Worm (Caenorhabditis elegans): Measurements from ENCODE around the gene C50F4.12.

C50F4.12 gene

DNA sequence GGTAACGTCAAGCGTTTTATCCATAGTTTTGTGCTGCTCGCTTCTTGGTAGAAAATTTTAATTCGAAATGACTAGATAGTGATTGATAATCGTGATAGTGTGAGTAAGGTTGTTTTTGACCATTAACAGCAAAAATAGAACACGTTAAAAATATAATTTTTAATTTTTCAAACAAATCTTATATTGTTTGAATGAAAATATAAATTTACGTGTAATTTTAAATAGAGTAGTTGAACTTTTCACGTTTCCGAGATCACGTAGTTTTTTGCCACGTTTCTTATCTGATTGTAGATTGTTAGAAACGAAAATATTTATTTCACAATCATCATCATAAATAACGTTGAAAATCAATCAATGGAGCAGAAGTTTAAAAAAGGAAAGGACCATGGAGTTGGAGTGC is 8.1 kb downstream of the C50F4.12 start, which contains the start of the genes C50F4.10 and pfk-1.2:
Gene C50F4.10, minus strand, starts transcription at position 101 of the 400 bp plus-strand sequence.
Gene pfk-1.2, plus strand, starts transcription at position 325 of the 400 bp plus-strand sequence.
- TF ChIP-seq unc-130 (tag; optimal IDR thresholded peaks at IDR 0.05) (no peak), pag-3 (tag; optimal IDR thresholded peaks at IDR 0.05; ENCODE audit: borderline replicate concordance, insufficient read depth) (no peak), skn-1 (tag; optimal IDR thresholded peaks at IDR 0.05) (no peak), lin-14 (GFP tag; optimal IDR thresholded peaks at IDR 0.05) (no peak), ceh-88 (GFP tag; IDR thresholded peaks at IDR 0.05) (no peak), pqm-1 (tag; optimal IDR thresholded peaks at IDR 0.05) (no peak), elt-3 (tag; optimal IDR thresholded peaks at IDR 0.05) (no peak), elt-2 (tag; optimal IDR thresholded peaks at IDR 0.05) (no peak), efl-3 (GFP tag; optimal IDR thresholded peaks at IDR 0.05) (no peak), aha-1 (tag; optimal IDR thresholded peaks at IDR 0.05) (no peak), isw-1 (GFP tag; IDR thresholded peaks at IDR 0.05) (no peak)

DNA sequence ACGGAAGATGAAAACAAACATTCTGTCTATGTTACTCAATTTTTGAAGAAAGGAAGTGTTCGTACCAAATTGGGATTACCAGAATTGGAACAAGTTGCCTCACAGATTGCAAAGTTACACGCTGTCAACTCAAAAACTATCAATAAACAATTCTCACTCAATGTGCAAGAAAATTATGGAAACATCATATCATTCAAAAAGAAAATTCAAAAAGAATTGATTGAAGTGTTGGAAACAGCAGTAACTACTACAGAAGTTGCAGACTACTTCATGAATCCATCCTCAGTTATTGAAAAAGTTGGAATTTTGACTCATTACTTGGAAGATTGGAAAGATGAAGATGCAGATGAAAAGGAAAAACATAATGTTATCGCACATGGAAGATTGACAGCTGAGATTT is 11.6 kb downstream of the C50F4.12 start:
- no peak for TF ChIP-seq mep-1 (tag; optimal IDR thresholded peaks at IDR 0.05)

DNA sequence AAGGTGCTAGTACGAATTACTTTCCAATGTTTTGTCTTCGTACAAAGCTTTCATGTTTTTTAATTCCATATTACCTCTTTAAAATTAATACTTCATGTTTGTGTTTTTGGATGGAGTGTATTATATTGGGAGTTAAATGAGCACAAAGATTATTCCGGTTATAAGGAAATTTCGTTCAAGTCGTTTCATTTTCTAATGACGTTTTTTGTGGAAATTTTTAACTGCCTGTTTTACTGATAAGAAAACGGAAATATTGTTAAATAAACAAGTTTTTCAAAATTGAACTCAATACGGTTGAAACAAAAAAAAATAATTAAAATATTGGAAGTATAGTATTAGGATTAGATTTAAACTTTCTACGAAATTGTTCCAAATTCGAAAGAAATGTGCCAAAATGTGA is 12.2 kb downstream of the C50F4.12 start:
- no peak for TF ChIP-seq snu-23 (GFP tag; optimal IDR thresholded peaks at IDR 0.05)
- no peak for TF ChIP-seq rnt-1 (tag; optimal IDR thresholded peaks at IDR 0.05)
- TF ChIP-seq blmp-1 (tag; optimal IDR thresholded peaks at IDR 0.05), result no peak
- TF ChIP-seq sptf-1 (tag; optimal IDR thresholded peaks at IDR 0.05), result no peak
- TF ChIP-seq ceh-90 (tag; optimal IDR thresholded peaks at IDR 0.05), result no peak
- TF ChIP-seq xbp-1 (tag; optimal IDR thresholded peaks at IDR 0.05), result no peak
- no peak for TF ChIP-seq hpl-2 (GFP tag; optimal IDR thresholded peaks at IDR 0.05)
- no peak for TF ChIP-seq ceh-8 (GFP tag; optimal IDR thresholded peaks at IDR 0.05)
- TF ChIP-seq nhr-76 (tag; optimal IDR thresholded peaks at IDR 0.05), result no peak
- no peak for TF ChIP-seq C04F5.9 (tag; optimal IDR thresholded peaks at IDR 0.05)
- TF ChIP-seq aha-1 (tag; optimal IDR thresholded peaks at IDR 0.05), result no peak
- no peak for TF ChIP-seq F16B12.6 (tag; optimal IDR thresholded peaks at IDR 0.05)
- TF ChIP-seq dpl-1 (GFP tag; optimal IDR thresholded peaks at IDR 0.05), result no peak
- no peak for TF ChIP-seq unc-30 (tag; optimal IDR thresholded peaks at IDR 0.05)
- TF ChIP-seq unc-98 (GFP tag; IDR thresholded peaks at IDR 0.05), result no peak
- no peak for TF ChIP-seq hlh-17 (GFP tag; optimal IDR thresholded peaks at IDR 0.05; ENCODE audit: borderline replicate concordance)
- no peak for TF ChIP-seq zag-1 (tag; optimal IDR thresholded peaks at IDR 0.05)
- no peak for TF ChIP-seq ceh-82 (tag; optimal IDR thresholded peaks at IDR 0.05)
- no peak for TF ChIP-seq efl-1 (optimal IDR thresholded peaks at IDR 0.05)
- TF ChIP-seq efl-1 (GFP tag; optimal IDR thresholded peaks at IDR 0.05 in 1 of 2), result no peak
- TF ChIP-seq elt-3 (tag; optimal IDR thresholded peaks at IDR 0.05), result no peak

DNA sequence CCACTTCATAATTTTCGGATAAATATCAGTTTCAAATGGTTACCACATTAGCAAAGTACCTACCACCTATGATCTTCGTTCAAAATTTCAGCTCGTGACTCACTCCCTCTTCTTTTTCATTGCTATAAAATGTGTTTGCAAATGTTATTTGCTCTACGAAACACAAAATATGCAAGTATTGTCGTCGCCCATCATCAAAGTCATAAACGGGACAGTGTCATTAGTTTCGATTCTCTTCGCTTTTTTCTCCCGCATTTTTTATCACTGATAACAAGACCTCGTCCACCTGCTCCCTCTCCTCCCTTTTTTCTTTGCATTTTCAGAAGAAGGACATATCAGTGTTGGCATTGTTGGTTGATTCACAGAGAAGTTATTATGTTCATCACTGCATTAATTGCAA is 13.1 kb downstream of the C50F4.12 start, which contains the start of gene C50F4.1:
Gene C50F4.1, plus strand, starts transcription at position 324 of the 400 bp plus-strand sequence.
- no peak for TF ChIP-seq ceh-90 (tag; optimal IDR thresholded peaks at IDR 0.05)
- no peak for TF ChIP-seq hpl-2 (GFP tag; optimal IDR thresholded peaks at IDR 0.05)
- peak; percentile 11 for TF ChIP-seq nhr-20 (tag; optimal IDR thresholded peaks at IDR 0.05)
- no peak for TF ChIP-seq ama-1 (optimal IDR thresholded peaks at IDR 0.05)
- TF ChIP-seq mep-1 (tag; optimal IDR thresholded peaks at IDR 0.05), result no peak
- TF ChIP-seq efl-1 (optimal IDR thresholded peaks at IDR 0.05), result no peak
- peak in 1 of 2 experiments; percentile 41 for TF ChIP-seq efl-1 (GFP tag; optimal IDR thresholded peaks at IDR 0.05 in 1 of 2)
- no peak for TF ChIP-seq C04F5.9 (tag; optimal IDR thresholded peaks at IDR 0.05)
- TF ChIP-seq lin-35 (GFP tag; optimal IDR thresholded peaks at IDR 0.05), result peak in 1 of 2 experiments; percentile 7
- TF ChIP-seq ces-1 (GFP tag; optimal IDR thresholded peaks at IDR 0.05), result no peak
- TF ChIP-seq nhr-71 (tag; optimal IDR thresholded peaks at IDR 0.05), result no peak
- TF ChIP-seq C16A3.4 (tag; optimal IDR thresholded peaks at IDR 0.05), result no peak
- TF ChIP-seq nhr-90 (tag; optimal IDR thresholded peaks at IDR 0.05; ENCODE audit: poor library complexity), result no peak
- no peak for TF ChIP-seq unc-30 (tag; optimal IDR thresholded peaks at IDR 0.05)
- peak; percentile 77 for TF ChIP-seq elt-2 (tag; optimal IDR thresholded peaks at IDR 0.05)
- no peak for TF ChIP-seq nhr-84 (tag; optimal IDR thresholded peaks at IDR 0.05)
- TF ChIP-seq isw-1 (GFP tag; IDR thresholded peaks at IDR 0.05), result no peak
- TF ChIP-seq irx-1 (tag; optimal IDR thresholded peaks at IDR 0.05), result no peak
- no peak for TF ChIP-seq fkh-8 (tag; optimal IDR thresholded peaks at IDR 0.05)
